Worm (Caenorhabditis elegans): ENCODE data around the gene sri-6.

The sri-6 gene

ce11 chrV:13154225-13154624 is 31.3 kb upstream of the sri-6 start:
- TF ChIP-seq ceh-82 (tag; optimal IDR thresholded peaks at IDR 0.05) (no peak), dmd-8 (GFP tag; IDR thresholded peaks at IDR 0.05) (no peak), madf-9 (GFP tag; conservative IDR thresholded peaks at IDR 0.05) (no peak), dmd-9 (GFP tag; IDR thresholded peaks at IDR 0.05) (no peak), ZK546.5 (tag; optimal IDR thresholded peaks at IDR 0.05) (no peak), nhr-6 (tag; optimal IDR thresholded peaks at IDR 0.05) (no peak), ceh-44 (GFP tag; IDR thresholded peaks at IDR 0.05) (no peak), nhr-11 (tag; optimal IDR thresholded peaks at IDR 0.05) (no peak), unc-39 (tag; optimal IDR thresholded peaks at IDR 0.05) (no peak), aly-2 (tag; optimal IDR thresholded peaks at IDR 0.05) (no peak), T20F7.1 (GFP tag; optimal IDR thresholded peaks at IDR 0.05) (no peak), hlh-11 (tag; optimal IDR thresholded peaks at IDR 0.05) (no peak), aha-1 (tag) (no peak), snpc-4 (tag; optimal IDR thresholded peaks at IDR 0.05) (no peak), nhr-41 (GFP tag; IDR thresholded peaks at IDR 0.05) (no peak)

- TF ChIP-seq unc-62 (GFP tag; optimal IDR thresholded peaks at IDR 0.05 in 1 of 2) (peak in 1 of 2 experiments; percentile 38), unc-62 (tag; optimal IDR thresholded peaks at IDR 0.05) (no peak), zfp-3 (GFP tag; conservative IDR thresholded peaks at IDR 0.05) (no peak)
These were observed 28.4 kb upstream of the sri-6 start for ce11 chrV:13157073-13157472.

ce11 chrV:13161052-13161451 is 24.4 kb upstream of the sri-6 start:
- TF ChIP-seq attf-4 (tag; optimal IDR thresholded peaks at IDR 0.05) (no peak), dpl-1 (GFP tag; optimal IDR thresholded peaks at IDR 0.05) (no peak), tag-97 (GFP tag; IDR thresholded peaks at IDR 0.05) (no peak), skn-1 (tag; optimal IDR thresholded peaks at IDR 0.05) (no peak), aha-1 (tag) (peak; percentile 60)

- TF ChIP-seq ZK546.5 (tag; optimal IDR thresholded peaks at IDR 0.05) = no peak
- peak; percentile 6 for TF ChIP-seq mes-2 (tag; optimal IDR thresholded peaks at IDR 0.05; ENCODE audit: poor library complexity, severe bottlenecking)
- no peak for TF ChIP-seq ceh-62 (tag; optimal IDR thresholded peaks at IDR 0.05)
- TF ChIP-seq daf-8 (GFP tag; IDR thresholded peaks at IDR 0.05) = no peak
- peak; percentile 73 for TF ChIP-seq snpc-4 (tag; optimal IDR thresholded peaks at IDR 0.05)
These were observed 22.6 kb upstream of the sri-6 start for ce11 chrV:13162885-13163284.

- peak; percentile 63 for TF ChIP-seq nhr-6 (tag; optimal IDR thresholded peaks at IDR 0.05)
- peak; percentile 86 for TF ChIP-seq hlh-11 (tag; optimal IDR thresholded peaks at IDR 0.05)
- peak; percentile 80 for TF ChIP-seq nhr-28 (tag; optimal IDR thresholded peaks at IDR 0.05)
- no peak for TF ChIP-seq nhr-25 (tag; optimal IDR thresholded peaks at IDR 0.05; ENCODE audit: borderline replicate concordance, insufficient read depth)
- TF ChIP-seq daf-16 (GFP tag; optimal IDR thresholded peaks at IDR 0.05) = no peak
- peak; percentile 83 for TF ChIP-seq daf-16 (tag; optimal IDR thresholded peaks at IDR 0.05)
- TF ChIP-seq nhr-42 (GFP tag; IDR thresholded peaks at IDR 0.05) = no peak
- peak; percentile 48 for TF ChIP-seq nhr-48 (tag; optimal IDR thresholded peaks at IDR 0.05)
- TF ChIP-seq mes-2 (tag; optimal IDR thresholded peaks at IDR 0.05; ENCODE audit: poor library complexity, severe bottlenecking) = peak; percentile 48
- TF ChIP-seq F37D6.2 (tag; optimal IDR thresholded peaks at IDR 0.05) = no peak
- TF ChIP-seq tra-1 (GFP tag; IDR thresholded peaks at IDR 0.05) = peak; percentile 76; the same call in 1 of the 2 replicates
- peak; percentile 79 for TF ChIP-seq dve-1 (tag; optimal IDR thresholded peaks at IDR 0.05; ENCODE audit: insufficient read depth)
- peak; percentile 40; the same call in 1 of the 2 replicates for TF ChIP-seq hmg-1.1 (GFP tag; IDR thresholded peaks at IDR 0.05)
- TF ChIP-seq arid-1 (GFP tag; conservative IDR thresholded peaks at IDR 0.05) = 0 out of 2 replicates have a peak, but pooled peaks have one; percentile 17
- TF ChIP-seq php-3 (GFP tag; IDR thresholded peaks at IDR 0.05) = peak; percentile 71
- peak; percentile 39 for TF ChIP-seq mep-1 (tag; optimal IDR thresholded peaks at IDR 0.05)
- TF ChIP-seq dmd-6 (GFP tag; IDR thresholded peaks at IDR 0.05) = peak; percentile 87
- TF ChIP-seq T20F7.1 (GFP tag; optimal IDR thresholded peaks at IDR 0.05) = peak; percentile 53
- peak; percentile 93 for TF ChIP-seq pqm-1 (tag; optimal IDR thresholded peaks at IDR 0.05)
- TF ChIP-seq mxl-3 (GFP tag; optimal IDR thresholded peaks at IDR 0.05) = peak; percentile 7
- TF ChIP-seq nhr-41 (GFP tag; IDR thresholded peaks at IDR 0.05) = no peak
- TF ChIP-seq aha-1 (tag) = peak; percentile 79
- TF ChIP-seq attf-4 (tag; optimal IDR thresholded peaks at IDR 0.05) = no peak
- peak; percentile 44; the same call in 1 of the 2 replicates for TF ChIP-seq T26A8.4 (GFP tag; IDR thresholded peaks at IDR 0.05)
- TF ChIP-seq nhr-77 (tag; optimal IDR thresholded peaks at IDR 0.05) = peak; percentile 21
- TF ChIP-seq hlh-30 (tag; optimal IDR thresholded peaks at IDR 0.05; ENCODE audit: insufficient read depth) = peak; percentile 27
These were observed 21.6 kb upstream of the sri-6 start for ce11 chrV:13163841-13164240.
